Worm (Caenorhabditis elegans): ENCODE results near the gene cdc-14.

The cdc-14 gene

DNA sequence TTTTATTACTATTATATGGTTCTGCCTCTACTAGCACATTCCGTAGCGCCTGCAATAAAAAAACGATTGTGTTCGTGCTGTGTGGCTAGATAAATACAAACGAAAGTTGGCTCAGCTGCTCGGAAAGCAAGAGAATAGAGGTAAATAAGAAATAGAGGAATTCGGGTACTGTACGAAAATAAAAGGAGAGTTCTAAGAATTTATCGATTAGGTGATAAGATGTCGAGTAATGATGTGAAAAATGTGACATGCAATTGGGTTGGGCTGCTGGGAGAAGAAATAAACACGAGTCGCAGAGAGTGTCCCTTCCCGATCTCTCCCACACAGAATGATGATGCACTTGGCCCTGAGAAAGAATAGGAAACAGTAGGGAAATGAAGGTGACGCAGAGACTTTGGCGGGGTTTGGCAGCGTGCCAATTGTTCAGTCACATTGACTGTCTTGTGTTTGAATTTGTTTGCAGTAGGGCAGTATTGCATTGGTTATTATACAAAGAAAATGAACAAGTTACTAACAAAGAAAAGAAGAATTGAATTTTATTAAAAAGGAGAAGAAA lies at the start of gene cdc-14:
Gene cdc-14, minus strand, starts transcription at position 51 of the 556 bp plus-strand sequence.
- TF ChIP-seq gmeb-1 (tag; optimal IDR thresholded peaks at IDR 0.05) (peak; percentile 60), unc-39 (tag; optimal IDR thresholded peaks at IDR 0.05) (no peak), nhr-10 (tag; optimal IDR thresholded peaks at IDR 0.05) (no peak), ama-1 (optimal IDR thresholded peaks at IDR 0.05) (peak; percentile 10), crh-2 (tag; optimal IDR thresholded peaks at IDR 0.05) (peak; percentile 77), skn-1 (tag; optimal IDR thresholded peaks at IDR 0.05) (no peak), sem-4 (tag; optimal IDR thresholded peaks at IDR 0.05) (peak; percentile 88), fos-1 (tag; optimal IDR thresholded peaks at IDR 0.05) (peak; percentile 91), Y55F3AM.14 (GFP tag; optimal IDR thresholded peaks at IDR 0.05) (no peak), nhr-77 (tag; optimal IDR thresholded peaks at IDR 0.05) (no peak), mbf-1 (tag; optimal IDR thresholded peaks at IDR 0.05) (no peak), R02D3.7 (tag; optimal IDR thresholded peaks at IDR 0.05) (no peak), nhr-129 (tag; optimal IDR thresholded peaks at IDR 0.05) (peak; percentile 94), ztf-11 (tag; optimal IDR thresholded peaks at IDR 0.05) (no peak), ztf-1 (GFP tag; conservative IDR thresholded peaks at IDR 0.05) (no peak), ztf-4 (tag; optimal IDR thresholded peaks at IDR 0.05) (peak; percentile 68), egl-27 (tag; optimal IDR thresholded peaks at IDR 0.05) (peak; percentile 21), elt-3 (tag; optimal IDR thresholded peaks at IDR 0.05) (no peak), unc-62 (GFP tag; optimal IDR thresholded peaks at IDR 0.05) (no peak), aly-2 (tag; optimal IDR thresholded peaks at IDR 0.05) (no peak), mab-5 (tag; optimal IDR thresholded peaks at IDR 0.05) (peak; percentile 35), nhr-11 (tag; optimal IDR thresholded peaks at IDR 0.05) (no peak), ZK546.5 (tag; optimal IDR thresholded peaks at IDR 0.05) (no peak), ceh-16 (tag; optimal IDR thresholded peaks at IDR 0.05) (peak; percentile 63), nhr-12 (tag; optimal IDR thresholded peaks at IDR 0.05) (no peak), snpc-4 (tag; optimal IDR thresholded peaks at IDR 0.05) (peak; percentile 74), lin-39 (tag; optimal IDR thresholded peaks at IDR 0.05) (no peak), C34F6.9 (tag; optimal IDR thresholded peaks at IDR 0.05) (peak; percentile 82), dmd-4 (tag; optimal IDR thresholded peaks at IDR 0.05) (no peak), lsy-2 (tag; optimal IDR thresholded peaks at IDR 0.05) (peak in 1 of 2 experiments; percentile 82), lin-11 (tag; optimal IDR thresholded peaks at IDR 0.05) (peak; percentile 33), nhr-23 (tag; optimal IDR thresholded peaks at IDR 0.05) (no peak), elt-1 (tag; optimal IDR thresholded peaks at IDR 0.05) (no peak), zag-1 (tag; optimal IDR thresholded peaks at IDR 0.05) (no peak), lin-13 (GFP tag; optimal IDR thresholded peaks at IDR 0.05) (peak; percentile 57), nhr-237 (tag; optimal IDR thresholded peaks at IDR 0.05) (no peak), F13H6.1 (tag; optimal IDR thresholded peaks at IDR 0.05) (peak; percentile 86), sma-3 (GFP tag; optimal IDR thresholded peaks at IDR 0.05) (peak; percentile 85), mdl-1 (tag; optimal IDR thresholded peaks at IDR 0.05) (peak in 1 of 2 experiments; percentile 16), nhr-21 (tag; optimal IDR thresholded peaks at IDR 0.05) (peak; percentile 41), nhr-25 (tag; optimal IDR thresholded peaks at IDR 0.05) (peak; percentile 87), nhr-6 (tag; optimal IDR thresholded peaks at IDR 0.05) (peak; percentile 87), ceh-82 (tag; optimal IDR thresholded peaks at IDR 0.05) (no peak), peb-1 (tag; optimal IDR thresholded peaks at IDR 0.05) (no peak), alr-1 (tag; optimal IDR thresholded peaks at IDR 0.05) (no peak), blmp-1 (tag; optimal IDR thresholded peaks at IDR 0.05; ENCODE audit: insufficient read depth) (peak; percentile 73), unc-55 (GFP tag; optimal IDR thresholded peaks at IDR 0.05) (peak; percentile 28), sma-9 (GFP tag; optimal IDR thresholded peaks at IDR 0.05) (peak; percentile 80), sma-9 (tag; optimal IDR thresholded peaks at IDR 0.05) (no peak)

Measured in whole organism, L2 larva.